Worm (Caenorhabditis elegans): ENCODE measurements around the gene cyn-9.

The cyn-9 gene

ce11 chrIII:3703397-3703796, 4.0 kb upstream of the cyn-9 start, which contains the start of gene C14B1.3:
C14B1.3 (plus strand) TSS chrIII:3703564.
- TF ChIP-seq ztf-23 (GFP tag; IDR thresholded peaks at IDR 0.05) (no peak), cog-1 (tag; optimal IDR thresholded peaks at IDR 0.05) (no peak), klf-2 (GFP tag; conservative IDR thresholded peaks at IDR 0.05) (no peak)

DNA sequence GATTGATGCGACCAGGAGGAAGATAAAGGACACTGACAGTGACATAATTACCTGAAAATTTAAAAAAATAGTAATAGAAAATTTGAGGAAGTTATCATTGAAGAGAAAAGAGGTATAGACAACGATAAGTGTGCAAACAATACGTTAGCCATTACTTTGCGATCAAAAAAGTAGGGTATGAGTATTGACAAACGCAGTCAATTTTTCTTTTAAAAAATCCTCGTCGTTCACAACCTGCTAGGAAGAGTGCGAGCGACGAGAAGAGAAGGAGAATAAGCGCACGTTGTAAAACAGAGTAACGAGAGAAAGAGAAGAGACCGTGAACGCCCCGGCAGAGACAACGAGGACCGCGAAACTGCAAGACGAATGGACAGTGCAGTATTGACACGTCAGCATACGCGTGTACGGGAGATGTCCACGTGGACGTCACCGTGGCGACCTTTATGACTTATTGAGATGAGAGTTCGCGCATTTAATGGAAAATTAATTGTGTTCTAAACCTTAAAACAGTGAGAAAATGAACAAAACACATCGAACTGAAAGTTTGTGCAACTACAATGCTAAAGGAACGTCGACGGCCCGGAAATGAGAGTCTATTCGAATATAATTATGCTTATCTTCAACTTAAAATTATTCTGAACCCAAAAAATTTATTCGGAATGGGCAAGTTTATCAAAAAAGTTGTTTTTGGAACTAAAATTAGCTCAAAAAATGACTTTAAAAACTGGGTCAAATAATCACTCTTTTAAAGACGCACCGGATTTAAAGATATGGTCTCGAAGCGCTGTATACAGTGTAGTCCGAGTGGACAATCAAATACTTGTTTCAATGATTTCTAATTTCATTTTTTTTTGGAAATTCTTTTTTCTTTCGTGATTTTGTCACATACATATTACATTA, 2.2 kb upstream of the cyn-9 start, which contains the start of the genes pdi-1 and C14B1.2:
Gene pdi-1 (minus strand): TSS at position 51 of the 900 bp plus-strand sequence.
Gene C14B1.2 (plus strand): TSS at position 850 of the 900 bp plus-strand sequence.
- 0 out of 2 replicates have a peak, but pooled peaks have one; percentile 20 for TF ChIP-seq ztf-29 (GFP tag; IDR thresholded peaks at IDR 0.05)
- no peak for TF ChIP-seq ref-1 (GFP tag; conservative IDR thresholded peaks at IDR 0.05)
- TF ChIP-seq tab-1 (GFP tag; IDR thresholded peaks at IDR 0.05) = no peak

DNA sequence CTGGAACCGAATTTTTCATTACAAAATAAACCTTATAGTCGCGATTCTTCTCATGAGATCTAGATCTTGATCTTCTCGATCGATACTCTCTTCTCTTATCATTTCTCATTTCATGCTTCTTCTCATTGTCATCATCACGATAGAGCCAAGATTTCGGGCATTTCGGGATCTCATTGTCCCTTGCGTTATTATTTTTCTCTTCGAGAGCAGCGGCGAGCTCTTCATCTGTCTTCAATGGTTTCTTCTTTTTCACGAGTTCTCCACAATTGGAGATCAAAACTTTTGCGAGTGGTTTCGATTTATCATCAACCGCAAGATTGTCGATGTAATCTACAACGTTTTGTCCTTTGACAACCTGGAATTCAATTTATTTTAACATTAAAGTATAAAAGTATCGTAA, 1.1 kb downstream of the cyn-9 start:
- TF ChIP-seq ref-1 (GFP tag; conservative IDR thresholded peaks at IDR 0.05) (no peak), ztf-29 (GFP tag; IDR thresholded peaks at IDR 0.05) (no peak), T22C8.4 (GFP tag; IDR thresholded peaks at IDR 0.05) (no peak), med-1 (GFP tag; optimal IDR thresholded peaks at IDR 0.05; ENCODE audit: insufficient read depth) (no peak), cog-1 (tag; optimal IDR thresholded peaks at IDR 0.05) (no peak), klf-2 (GFP tag; conservative IDR thresholded peaks at IDR 0.05) (no peak), tab-1 (GFP tag; IDR thresholded peaks at IDR 0.05) (no peak), ztf-23 (GFP tag; IDR thresholded peaks at IDR 0.05) (no peak), flt-1 (GFP tag; IDR thresholded peaks at IDR 0.05) (no peak)

DNA sequence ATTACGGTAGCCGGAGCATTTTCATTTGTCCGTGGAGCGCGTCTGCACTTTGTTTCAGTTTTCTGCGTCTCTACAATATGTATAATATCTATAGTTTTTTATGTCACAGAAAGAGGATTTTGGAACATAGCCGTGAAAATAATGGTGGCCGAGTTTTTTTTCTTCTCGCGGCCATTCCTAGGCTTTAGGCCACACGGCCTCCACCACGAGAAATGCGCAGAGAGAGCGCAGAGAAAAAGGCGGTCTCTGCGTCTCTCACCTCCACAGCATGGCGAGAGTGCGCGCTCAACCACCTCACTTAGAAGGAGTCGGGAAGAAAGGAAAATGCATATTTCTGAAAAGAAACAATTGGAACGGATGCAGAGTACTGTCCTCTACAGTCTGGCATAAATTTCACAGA, 4.0 kb downstream of the cyn-9 start:
- TF ChIP-seq ztf-23 (GFP tag; IDR thresholded peaks at IDR 0.05) = peak; percentile 81
- TF ChIP-seq ref-1 (GFP tag; conservative IDR thresholded peaks at IDR 0.05) = 0 out of 2 replicates have a peak, but pooled peaks have one; percentile 15
- peak; percentile 54; the same call in 1 of the 2 replicates for TF ChIP-seq klf-2 (GFP tag; conservative IDR thresholded peaks at IDR 0.05)

DNA sequence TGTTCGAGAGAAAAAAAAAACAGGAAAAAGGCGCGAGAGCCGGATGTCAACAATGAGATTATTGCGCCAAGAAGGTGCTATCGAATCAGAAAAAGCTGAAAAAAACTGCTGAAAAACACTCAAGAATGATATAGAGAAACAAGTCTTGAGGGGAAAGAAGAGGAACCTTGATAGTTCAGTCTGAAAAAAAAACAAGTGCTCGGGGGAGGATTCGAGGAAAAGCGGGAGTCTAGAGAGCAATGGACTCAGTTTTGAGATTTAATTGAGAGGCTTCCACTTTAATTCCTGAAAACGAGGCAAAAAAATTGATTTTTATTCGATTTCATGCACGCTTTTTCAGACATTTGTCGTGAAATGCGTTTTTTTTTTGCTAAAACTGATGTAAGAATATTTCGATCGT, 4.9 kb downstream of the cyn-9 start, which contains the start of gene npr-15:
Gene npr-15 (minus strand): TSS at position 101 of the 400 bp plus-strand sequence.
- TF ChIP-seq med-1 (GFP tag; optimal IDR thresholded peaks at IDR 0.05; ENCODE audit: insufficient read depth) (no peak), klf-2 (GFP tag; conservative IDR thresholded peaks at IDR 0.05) (no peak), flt-1 (GFP tag; IDR thresholded peaks at IDR 0.05) (no peak), ztf-23 (GFP tag; IDR thresholded peaks at IDR 0.05) (no peak), ztf-29 (GFP tag; IDR thresholded peaks at IDR 0.05) (no peak), tab-1 (GFP tag; IDR thresholded peaks at IDR 0.05) (no peak), ref-1 (GFP tag; conservative IDR thresholded peaks at IDR 0.05) (no peak), T22C8.4 (GFP tag; IDR thresholded peaks at IDR 0.05) (no peak), cog-1 (tag; optimal IDR thresholded peaks at IDR 0.05) (no peak)

ce11 chrIII:3692516-3692915, 6.9 kb downstream of the cyn-9 start:
- TF ChIP-seq med-1 (GFP tag; optimal IDR thresholded peaks at IDR 0.05; ENCODE audit: insufficient read depth) (no peak), ztf-23 (GFP tag; IDR thresholded peaks at IDR 0.05) (no peak), klf-2 (GFP tag; conservative IDR thresholded peaks at IDR 0.05) (no peak)

DNA sequence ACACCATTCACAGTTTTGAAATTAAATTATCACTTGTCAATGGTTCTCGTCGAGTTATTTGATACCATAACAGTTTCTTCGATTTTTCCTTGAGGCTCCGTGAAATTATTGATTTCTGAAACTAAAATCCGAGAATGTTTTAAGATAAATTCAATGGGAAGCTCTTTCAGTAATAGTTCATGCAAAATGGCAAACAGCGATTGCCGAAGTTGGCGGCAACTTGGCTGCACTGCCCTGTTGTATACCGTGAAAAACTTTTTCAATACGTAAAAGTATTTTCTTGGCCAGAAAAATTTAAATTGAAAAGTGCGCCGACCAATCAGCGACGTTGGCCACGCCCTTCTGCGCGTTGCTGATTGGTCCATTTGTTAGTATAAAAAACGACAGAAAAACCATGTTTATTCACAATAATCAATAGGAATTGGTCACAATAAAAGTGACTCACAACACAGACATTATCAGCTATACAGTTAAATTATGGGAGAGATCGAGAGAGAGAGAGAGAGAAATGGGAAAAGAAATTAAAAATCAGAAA, 16.5 kb downstream of the cyn-9 start:
- TF ChIP-seq flt-1 (GFP tag; IDR thresholded peaks at IDR 0.05) (no peak), ztf-23 (GFP tag; IDR thresholded peaks at IDR 0.05) (no peak), T22C8.4 (GFP tag; IDR thresholded peaks at IDR 0.05) (no peak), ref-1 (GFP tag; conservative IDR thresholded peaks at IDR 0.05) (no peak), ztf-29 (GFP tag; IDR thresholded peaks at IDR 0.05) (no peak), klf-2 (GFP tag; conservative IDR thresholded peaks at IDR 0.05) (no peak), cog-1 (tag; optimal IDR thresholded peaks at IDR 0.05) (no peak), tab-1 (GFP tag; IDR thresholded peaks at IDR 0.05) (no peak), med-1 (GFP tag; optimal IDR thresholded peaks at IDR 0.05; ENCODE audit: insufficient read depth) (no peak)

ce11 chrIII:3681351-3681938, 18.0 kb downstream of the cyn-9 start:
- TF ChIP-seq ztf-23 (GFP tag; IDR thresholded peaks at IDR 0.05) = no peak
- no peak for TF ChIP-seq ztf-29 (GFP tag; IDR thresholded peaks at IDR 0.05)
- TF ChIP-seq med-1 (GFP tag; optimal IDR thresholded peaks at IDR 0.05; ENCODE audit: insufficient read depth) = no peak
- TF ChIP-seq ref-1 (GFP tag; conservative IDR thresholded peaks at IDR 0.05) = no peak
- TF ChIP-seq flt-1 (GFP tag; IDR thresholded peaks at IDR 0.05) = no peak
- no peak for TF ChIP-seq T22C8.4 (GFP tag; IDR thresholded peaks at IDR 0.05)
- TF ChIP-seq klf-2 (GFP tag; conservative IDR thresholded peaks at IDR 0.05) = no peak
- TF ChIP-seq cog-1 (tag; optimal IDR thresholded peaks at IDR 0.05) = no peak
- TF ChIP-seq tab-1 (GFP tag; IDR thresholded peaks at IDR 0.05) = no peak

DNA sequence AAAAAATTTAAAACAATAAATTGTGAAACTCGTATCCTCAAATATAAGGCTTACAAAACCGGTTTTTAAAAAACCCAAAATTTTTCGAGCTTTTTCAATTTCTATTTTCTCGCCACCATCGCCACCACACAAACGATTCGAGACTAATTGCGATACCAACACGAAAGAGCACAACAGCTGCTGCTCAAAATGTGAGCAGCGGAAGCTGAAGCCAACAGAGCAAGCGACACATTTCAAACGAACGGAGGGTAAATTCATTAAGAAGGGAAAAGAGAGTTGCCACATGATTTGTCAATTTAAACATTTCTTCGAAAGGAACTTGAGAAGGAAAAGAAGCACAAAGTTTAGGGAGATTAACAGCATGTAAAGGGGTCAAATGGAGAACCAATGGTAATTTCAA, 20.4 kb downstream of the cyn-9 start:
- TF ChIP-seq ztf-29 (GFP tag; IDR thresholded peaks at IDR 0.05) (no peak), T22C8.4 (GFP tag; IDR thresholded peaks at IDR 0.05) (no peak), ztf-23 (GFP tag; IDR thresholded peaks at IDR 0.05) (no peak), tab-1 (GFP tag; IDR thresholded peaks at IDR 0.05) (no peak), cog-1 (tag; optimal IDR thresholded peaks at IDR 0.05) (no peak), ref-1 (GFP tag; conservative IDR thresholded peaks at IDR 0.05) (no peak)

DNA sequence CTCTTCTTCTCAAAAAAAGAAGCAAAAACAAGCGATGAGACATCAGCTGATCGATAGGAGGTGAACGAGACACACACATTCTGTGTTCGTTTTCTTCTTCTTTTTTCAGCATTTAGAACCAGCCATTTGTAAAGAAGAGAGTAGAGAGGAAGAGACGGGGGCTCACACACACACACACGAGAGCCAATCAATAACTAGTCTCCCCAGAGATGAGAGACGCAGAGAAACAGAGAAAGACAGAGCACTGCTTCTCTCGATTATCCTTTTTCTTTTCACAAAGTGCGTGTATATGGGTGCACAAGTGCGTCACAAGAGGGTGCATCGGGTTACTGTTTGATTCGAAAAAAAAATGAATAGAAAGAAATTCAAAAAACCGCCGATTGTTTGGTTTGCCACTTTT, 22.1 kb downstream of the cyn-9 start:
- peak; percentile 96 for TF ChIP-seq T22C8.4 (GFP tag; IDR thresholded peaks at IDR 0.05)
- no peak for TF ChIP-seq ztf-23 (GFP tag; IDR thresholded peaks at IDR 0.05)
